Worm (Caenorhabditis elegans) whole organism, L2 larva: ENCODE measurements around the gene F55G11.4.

Source experiments
- ZK546.5 ChIP-seq: sonication (generic microtip); optimal IDR thresholded peaks from 2 replicates; lab custom pipeline; 2017; ENCODE audit warnings: missing biosample characterization, missing genetic modification characterization
- ama-1 ChIP-seq: fragments of 150-350 bp; optimal IDR thresholded peaks from 2 replicates; lab custom pipeline; 2018; ENCODE audit warnings: inconsistent platforms
- elt-3 ChIP-seq: sonication (generic microtip); optimal IDR thresholded peaks from 2 replicates; lab custom pipeline; 2017; ENCODE audit warnings: missing biosample characterization, missing genetic modification characterization
- nhr-25 ChIP-seq: fragments of 150-350 bp; sonication (generic microtip); optimal IDR thresholded peaks from 3 replicates; lab custom pipeline; 2014; ENCODE audit warnings: missing biosample characterization, missing genetic modification characterization
- nhr-6 ChIP-seq: fragments of 150-350 bp; optimal IDR thresholded peaks from 2 replicates; lab custom pipeline; 2014; ENCODE audit warnings: missing biosample characterization, missing genetic modification characterization
- nhr-77 ChIP-seq: fragments of 150-350 bp; optimal IDR thresholded peaks from 2 replicates; lab custom pipeline; 2014; ENCODE audit warnings: missing biosample characterization, missing genetic modification characterization
- unc-62 ChIP-seq: fragments of 150-350 bp; optimal IDR thresholded peaks from 2 replicates; lab custom pipeline; 2014; ENCODE audit warnings: missing biosample characterization, missing genetic modification reagents, missing genetic modification characterization
- ztf-4 ChIP-seq: fragments of 150-350 bp; optimal IDR thresholded peaks from 2 replicates; lab custom pipeline; 2014; ENCODE audit warnings: missing biosample characterization, missing genetic modification characterization

- no peak for TF ChIP-seq nhr-77 (tag; lab: Kevin White, UChicago)
- TF ChIP-seq unc-62: no peak
- TF ChIP-seq nhr-25 (tag; lab: Kevin White, UChicago): no peak
- TF ChIP-seq elt-3 (tag; lab: Kevin White, UChicago): no peak
- no peak for TF ChIP-seq ztf-4 (tag; lab: Kevin White, UChicago)
- no peak for TF ChIP-seq nhr-6 (tag; lab: Kevin White, UChicago)
- no peak for TF ChIP-seq ama-1 (lab: Kevin White, UChicago)
- TF ChIP-seq ZK546.5 (tag; lab: Kevin White, UChicago): no peak
Observed at ce11 chrIV:12946488-12946887, 26.9 kb upstream of the F55G11.4 start, which contains the start of gene F55G11.1.
